Worm (Caenorhabditis elegans) whole organism, young adult: Measurements from ENCODE around the gene F20G2.6.

ENCODE experiments used
- B0035.1 ChIP-seq: sonication (generic microtip); optimal IDR thresholded peaks from 2 replicates; lab custom pipeline; 2016; ENCODE audit warnings: missing genetic modification characterization, mild to moderate bottlenecking, missing compliant biosample characterization, missing genotype, missing genetic modification reagents
- F33H1.4 ChIP-seq: fragments of 200-800 bp; sonication (Bioruptor generic); IDR thresholded peaks from 2 replicates; pipeline ENCODE4 v1.3.6; 2022; ENCODE audit warnings: missing genetic modification reagents, missing genetic modification characterization, missing compliant biosample characterization
- aptf-2 ChIP-seq: fragments of 200-800 bp; sonication (Bioruptor generic); conservative IDR thresholded peaks from 2 replicates; pipeline ENCODE4 v1.3.6; 2022; ENCODE audit warnings: missing genetic modification reagents, missing genetic modification characterization, missing compliant biosample characterization
- die-1 ChIP-seq: sonication (generic microtip); optimal IDR thresholded peaks from 2 replicates; lab custom pipeline; 2016; ENCODE audit warnings: missing genotype, mild to moderate bottlenecking, missing genetic modification characterization, missing compliant biosample characterization
- lin-54 ChIP-seq: fragments of 200-800 bp; sonication (Bioruptor generic); optimal IDR thresholded peaks from 2 replicates; lab custom pipeline; 2018; ENCODE audit warnings: mild to moderate bottlenecking, missing genetic modification characterization, missing compliant biosample characterization
- pha-4 ChIP-seq: fragments of 150-350 bp; sonication (generic microtip); optimal IDR thresholded peaks from 2 replicates; lab custom pipeline; 2014; ENCODE audit warnings: missing biosample characterization, missing genetic modification reagents, missing genetic modification characterization
- somi-1 ChIP-seq: fragments of 200-800 bp; sonication (Bioruptor generic); optimal IDR thresholded peaks from 2 replicates; lab custom pipeline; 2018; ENCODE audit warnings: mild to moderate bottlenecking, missing genetic modification characterization, missing compliant biosample characterization
- unc-62 ChIP-seq: fragments of 150-350 bp; optimal IDR thresholded peaks from 2 replicates; lab custom pipeline; 2014; ENCODE audit warnings: missing biosample characterization, missing genetic modification reagents, missing genetic modification characterization
- ztf-22 ChIP-seq: fragments of 200-800 bp; sonication (Bioruptor generic); optimal IDR thresholded peaks from 2 replicates; lab custom pipeline; 2018; ENCODE audit warnings: mild to moderate bottlenecking, missing genetic modification characterization, moderate library complexity, missing compliant biosample characterization

- TF ChIP-seq unc-62 (GFP tag; lab: Kevin White, UChicago) (peak; percentile 44), die-1 (tag; lab: Kevin White, UChicago) (no peak), lin-54 (GFP tag; lab: Kevin White, UChicago) (peak; percentile 51), F33H1.4 (no peak), pha-4 (tag; lab: Kevin White, UChicago) (no peak), ztf-22 (GFP tag; lab: Kevin White, UChicago) (no peak), B0035.1 (tag; lab: Kevin White, UChicago) (no peak), somi-1 (GFP tag; lab: Kevin White, UChicago) (peak; percentile 20), aptf-2 (GFP tag; lab: Robert Waterston, UW) (no peak)
Observed at ce11 chrV:13789362-13789761, 26.5 kb downstream of the F20G2.6 start.
